Worm (Caenorhabditis elegans) whole organism, early embryonic: Measurements from ENCODE around the gene tsp-10.

Source experiments
- B0310.2 ChIP-seq: sonication (generic microtip); optimal IDR thresholded peaks from 2 replicates; lab custom pipeline; 2016; ENCODE audit warnings: mild to moderate bottlenecking, missing genetic modification characterization, missing compliant biosample characterization
- F13C5.2 ChIP-seq: sonication (generic microtip); optimal IDR thresholded peaks from 2 replicates; lab custom pipeline; 2017; ENCODE audit warnings: mild to moderate bottlenecking, missing genetic modification characterization, inconsistent platforms, missing compliant biosample characterization
- aly-1 ChIP-seq: sonication (generic microtip); optimal IDR thresholded peaks from 2 replicates; lab custom pipeline; 2016; ENCODE audit warnings: missing genetic modification characterization, missing compliant biosample characterization
- ama-1 ChIP-seq: fragments of 150-350 bp; optimal IDR thresholded peaks from 2 replicates; lab custom pipeline; 2014
- ceh-13 ChIP-seq: fragments of 200-800 bp; sonication (Bioruptor generic); optimal IDR thresholded peaks from 2 replicates; lab custom pipeline; 2018; ENCODE audit warnings: mild to moderate bottlenecking, missing genetic modification characterization, missing compliant biosample characterization
- ceh-36 ChIP-seq: sonication (generic microtip); optimal IDR thresholded peaks from 2 replicates; lab custom pipeline; 2016; ENCODE audit warnings: missing genetic modification characterization, inconsistent platforms, missing compliant biosample characterization
- ets-7 ChIP-seq: sonication (generic microtip); optimal IDR thresholded peaks from 2 replicates; lab custom pipeline; 2016; ENCODE audit warnings: missing genotype, missing genetic modification characterization, missing compliant biosample characterization
- flt-1 ChIP-seq: fragments of 200-800 bp; sonication (Bioruptor generic); IDR thresholded peaks from 2 replicates; pipeline ENCODE4 v1.3.6; 2022; ENCODE audit warnings: missing genetic modification characterization, missing compliant biosample characterization
- hmbx-1 ChIP-seq: sonication (generic microtip); optimal IDR thresholded peaks from 2 replicates; lab custom pipeline; 2016; ENCODE audit warnings: mild to moderate bottlenecking, missing genetic modification characterization, missing compliant biosample characterization
- hmg-4 ChIP-seq: fragments of 200-800 bp; sonication (Bioruptor generic); optimal IDR thresholded peaks from 2 replicates; lab custom pipeline; 2018; ENCODE audit warnings: mild to moderate bottlenecking, missing genetic modification characterization, missing compliant biosample characterization
- hnd-1 ChIP-seq: sonication (generic microtip); optimal IDR thresholded peaks from 2 replicates; lab custom pipeline; 2016; ENCODE audit warnings: missing genetic modification characterization, missing compliant biosample characterization
- pes-1 ChIP-seq: fragments of 200-800 bp; sonication (Bioruptor generic); IDR thresholded peaks from 2 replicates; pipeline ENCODE4 v1.3.6; 2022; ENCODE audit warnings: missing genetic modification reagents, missing genetic modification characterization, missing compliant biosample characterization
- scrt-1 ChIP-seq: fragments of 200-800 bp; sonication (Bioruptor generic); IDR thresholded peaks from 2 replicates; pipeline ENCODE4 v1.3.6; 2022; ENCODE audit warnings: missing genetic modification characterization, missing compliant biosample characterization
- sea-1 ChIP-seq: fragments of 200-800 bp; sonication (Bioruptor generic); conservative IDR thresholded peaks from 2 replicates; pipeline ENCODE4 v1.3.6; 2022; ENCODE audit warnings: missing genetic modification characterization, missing compliant biosample characterization
- tbx-11 ChIP-seq: fragments of 200-800 bp; sonication (Bioruptor generic); IDR thresholded peaks from 2 replicates; pipeline ENCODE4 v1.3.6; 2022; ENCODE audit warnings: missing genetic modification characterization, missing compliant biosample characterization
- tbx-37 ChIP-seq: fragments of 200-800 bp; sonication (Bioruptor generic); conservative IDR thresholded peaks from 2 replicates; pipeline ENCODE4 v1.3.6; 2022; ENCODE audit warnings: missing genetic modification reagents, missing genetic modification characterization, missing compliant biosample characterization
- tra-4 ChIP-seq: sonication (generic microtip); optimal IDR thresholded peaks from 2 replicates; lab custom pipeline; 2017; ENCODE audit warnings: missing genetic modification characterization, missing compliant biosample characterization

The tsp-10 gene

ce11 chrII:6718221-6718620 is at the start of gene tsp-10:
Gene tsp-10 (plus strand): TSS chrII:6718586.
- TF ChIP-seq F13C5.2 (tag; lab: Kevin White, UChicago) (no peak), pes-1 (no peak), tra-4 (tag; lab: Kevin White, UChicago) (no peak), ceh-13 (GFP tag; lab: Kevin White, UChicago) (no peak), flt-1 (GFP tag; lab: Robert Waterston, UW) (no peak), sea-1 (GFP tag; lab: Robert Waterston, UW) (no peak), B0310.2 (tag; lab: Kevin White, UChicago) (no peak), tbx-37 (GFP tag; lab: Robert Waterston, UW) (no peak), ets-7 (tag; lab: Kevin White, UChicago) (no peak), ceh-36 (tag; lab: Kevin White, UChicago) (no peak), scrt-1 (GFP tag; lab: Robert Waterston, UW) (no peak), ama-1 (lab: Kevin White, UChicago) (no peak), hmg-4 (GFP tag; lab: Kevin White, UChicago) (no peak)

ce11 chrII:6673894-6674293 is 44.5 kb upstream of the tsp-10 start, which contains the start of gene H43E16.1:
Gene H43E16.1 (plus strand): TSS chrII:6674268.
- no peak for TF ChIP-seq ama-1 (lab: Kevin White, UChicago)
- TF ChIP-seq flt-1 (GFP tag; lab: Robert Waterston, UW) = no peak
- no peak for TF ChIP-seq pes-1
- TF ChIP-seq ets-7 (tag; lab: Kevin White, UChicago) = no peak
- TF ChIP-seq hnd-1 = no peak
- no peak for TF ChIP-seq B0310.2 (tag; lab: Kevin White, UChicago)
- no peak for TF ChIP-seq F13C5.2 (tag; lab: Kevin White, UChicago)
- no peak for TF ChIP-seq hmg-4 (GFP tag; lab: Kevin White, UChicago)
- no peak for TF ChIP-seq ceh-36 (tag; lab: Kevin White, UChicago)
- TF ChIP-seq aly-1 (tag; lab: Kevin White, UChicago) = no peak
- no peak for TF ChIP-seq ceh-13 (GFP tag; lab: Kevin White, UChicago)
- no peak for TF ChIP-seq tra-4 (tag; lab: Kevin White, UChicago)
- no peak for TF ChIP-seq tbx-37 (GFP tag; lab: Robert Waterston, UW)
- TF ChIP-seq scrt-1 (GFP tag; lab: Robert Waterston, UW) = no peak
- TF ChIP-seq tbx-11 (GFP tag; lab: Robert Waterston, UW) = no peak
- TF ChIP-seq sea-1 (GFP tag; lab: Robert Waterston, UW) = no peak
- TF ChIP-seq hmbx-1 (tag; lab: Kevin White, UChicago) = no peak

- TF ChIP-seq ceh-36 (tag; lab: Kevin White, UChicago) (no peak), hnd-1 (no peak), ama-1 (lab: Kevin White, UChicago) (no peak), tra-4 (tag; lab: Kevin White, UChicago) (no peak), hmg-4 (GFP tag; lab: Kevin White, UChicago) (no peak), ceh-13 (GFP tag; lab: Kevin White, UChicago) (no peak), B0310.2 (tag; lab: Kevin White, UChicago) (no peak), pes-1 (no peak), hmbx-1 (tag; lab: Kevin White, UChicago) (no peak), sea-1 (GFP tag; lab: Robert Waterston, UW) (no peak), F13C5.2 (tag; lab: Kevin White, UChicago) (no peak), scrt-1 (GFP tag; lab: Robert Waterston, UW) (no peak), tbx-37 (GFP tag; lab: Robert Waterston, UW) (no peak), flt-1 (GFP tag; lab: Robert Waterston, UW) (no peak), tbx-11 (GFP tag; lab: Robert Waterston, UW) (no peak), aly-1 (tag; lab: Kevin White, UChicago) (no peak), ets-7 (tag; lab: Kevin White, UChicago) (no peak)
Measured at ce11 chrII:6679724-6680123, 38.7 kb upstream of the tsp-10 start, which contains the start of gene ift-74. Gene ift-74 (plus strand): TSS chrII:6680024.

DNA sequence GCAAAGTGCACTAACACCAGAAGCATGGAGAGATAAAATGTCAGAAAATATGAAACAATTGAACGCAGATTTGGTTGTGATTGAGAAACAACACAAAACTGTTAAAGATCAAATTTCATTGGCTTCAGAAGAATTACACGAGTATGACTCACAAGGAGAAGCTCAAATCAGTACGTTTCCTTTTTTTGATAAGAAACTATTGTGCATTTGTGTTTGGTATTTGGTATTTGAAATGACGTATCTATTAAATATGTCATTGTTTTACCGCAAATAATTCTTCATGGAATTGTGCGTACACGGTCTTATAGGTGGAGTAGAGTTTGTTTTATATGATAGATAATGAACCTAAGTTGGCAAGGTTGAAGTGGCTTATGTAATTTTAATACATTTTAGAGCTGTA is 36.9 kb upstream of the tsp-10 start:
- TF ChIP-seq aly-1 (tag; lab: Kevin White, UChicago) (no peak), tra-4 (tag; lab: Kevin White, UChicago) (no peak), hmg-4 (GFP tag; lab: Kevin White, UChicago) (no peak), sea-1 (GFP tag; lab: Robert Waterston, UW) (no peak), B0310.2 (tag; lab: Kevin White, UChicago) (no peak), ets-7 (tag; lab: Kevin White, UChicago) (no peak), ama-1 (lab: Kevin White, UChicago) (no peak)

DNA sequence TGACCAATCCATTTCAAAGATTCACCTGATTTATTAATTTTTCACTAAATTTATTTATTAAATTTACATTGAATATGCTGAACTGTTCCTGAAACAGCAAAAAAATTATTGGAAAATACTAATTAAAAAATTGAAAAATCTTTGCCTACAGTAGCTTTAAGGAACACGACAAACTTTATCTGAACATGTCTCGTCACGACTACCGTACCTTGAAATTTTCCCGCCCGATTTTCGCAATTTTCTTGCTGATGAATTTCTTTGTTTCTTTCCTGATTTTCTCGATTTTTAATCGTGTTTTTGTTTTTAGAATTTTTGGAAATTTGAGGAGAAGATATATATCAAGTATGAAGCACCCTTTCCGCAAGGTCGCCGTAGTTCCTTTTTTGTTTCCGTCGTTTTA is 35.5 kb upstream of the tsp-10 start:
- no peak for TF ChIP-seq hmg-4 (GFP tag; lab: Kevin White, UChicago)
- no peak for TF ChIP-seq ama-1 (lab: Kevin White, UChicago)
- no peak for TF ChIP-seq tra-4 (tag; lab: Kevin White, UChicago)
- no peak for TF ChIP-seq ceh-36 (tag; lab: Kevin White, UChicago)
- no peak for TF ChIP-seq ets-7 (tag; lab: Kevin White, UChicago)
- no peak for TF ChIP-seq flt-1 (GFP tag; lab: Robert Waterston, UW)
- no peak for TF ChIP-seq ceh-13 (GFP tag; lab: Kevin White, UChicago)
- TF ChIP-seq pes-1 = no peak
- TF ChIP-seq hmbx-1 (tag; lab: Kevin White, UChicago) = no peak
- no peak for TF ChIP-seq sea-1 (GFP tag; lab: Robert Waterston, UW)
- no peak for TF ChIP-seq F13C5.2 (tag; lab: Kevin White, UChicago)
- no peak for TF ChIP-seq tbx-37 (GFP tag; lab: Robert Waterston, UW)

- TF ChIP-seq tbx-11 (GFP tag; lab: Robert Waterston, UW) = no peak
Measured at ce11 chrII:6683663-6684285, 34.6 kb upstream of the tsp-10 start, which contains the start of gene gyf-1. Gene gyf-1 (plus strand): TSS chrII:6684235.

- no peak for TF ChIP-seq hnd-1
- TF ChIP-seq pes-1 = no peak
- TF ChIP-seq tbx-11 (GFP tag; lab: Robert Waterston, UW) = no peak
- no peak for TF ChIP-seq scrt-1 (GFP tag; lab: Robert Waterston, UW)
- TF ChIP-seq tra-4 (tag; lab: Kevin White, UChicago) = no peak
- no peak for TF ChIP-seq aly-1 (tag; lab: Kevin White, UChicago)
- no peak for TF ChIP-seq F13C5.2 (tag; lab: Kevin White, UChicago)
- no peak for TF ChIP-seq ceh-36 (tag; lab: Kevin White, UChicago)
- TF ChIP-seq flt-1 (GFP tag; lab: Robert Waterston, UW) = no peak
- TF ChIP-seq ama-1 (lab: Kevin White, UChicago) = no peak
- TF ChIP-seq ceh-13 (GFP tag; lab: Kevin White, UChicago) = no peak
- TF ChIP-seq hmbx-1 (tag; lab: Kevin White, UChicago) = no peak
Measured at ce11 chrII:6685964-6686363, 32.4 kb upstream of the tsp-10 start.
